Fruit fly (Drosophila melanogaster) whole organism, embryonic: ENCODE measurements around the gene CG31637.

Experiments
- Abd-B ChIP-seq: fragments of 200-800 bp; sonication (Bioruptor generic); optimal IDR thresholded peaks from 2 replicates; lab custom pipeline; 2018; ENCODE audit warnings: missing biosample characterization, mild to moderate bottlenecking, missing genetic modification characterization, moderate library complexity
- Awh ChIP-seq: fragments of 200-800 bp; sonication (Bioruptor generic); IDR thresholded peaks from 2 replicates; pipeline ENCODE4, ENCODE4 v1.3.6; 2022; ENCODE audit warnings: missing biosample characterization, missing genetic modification characterization
- BtbVII ChIP-seq: fragments of 200-800 bp; sonication (Bioruptor generic); optimal IDR thresholded peaks from 3 replicates; lab custom pipeline; 2017; ENCODE audit warnings: missing biosample characterization, mild to moderate bottlenecking, missing genetic modification characterization
- CG10274 ChIP-seq: fragments of 200-800 bp; sonication (Bioruptor generic); optimal IDR thresholded peaks from 3 replicates; lab custom pipeline; 2017; ENCODE audit warnings: missing biosample characterization, mild to moderate bottlenecking, missing genetic modification characterization
- CG10543 ChIP-seq: fragments of 200-800 bp; sonication (Bioruptor generic); optimal IDR thresholded peaks from 3 replicates; lab custom pipeline; 2017; ENCODE audit warnings: missing biosample characterization, mild to moderate bottlenecking, missing genetic modification characterization, moderate library complexity
- CG10979 ChIP-seq: fragments of 200-800 bp; sonication (Bioruptor generic); optimal IDR thresholded peaks from 2 replicates; lab custom pipeline; 2018; ENCODE audit warnings: missing biosample characterization, mild to moderate bottlenecking, missing genetic modification characterization, moderate library complexity
- CG11085 ChIP-seq: fragments of 200-800 bp; sonication (Bioruptor generic); IDR thresholded peaks from 2 replicates; pipeline ENCODE4 v1.3.6; 2022; ENCODE audit warnings: missing biosample characterization, missing genetic modification characterization
- CG11504 ChIP-seq: fragments of 200-800 bp; sonication (Bioruptor generic); optimal IDR thresholded peaks from 3 replicates; lab custom pipeline; 2019; ENCODE audit warnings: missing biosample characterization, mild to moderate bottlenecking, missing genetic modification characterization, moderate library complexity
- CG11695 ChIP-seq: fragments of 200-800 bp; sonication (Bioruptor generic); IDR thresholded peaks from 3 replicates; pipeline ENCODE4 v1.3.6; 2022; ENCODE audit warnings: missing biosample characterization, missing genetic modification characterization
- CG12391 ChIP-seq: fragments of 200-800 bp; sonication (Bioruptor generic); optimal IDR thresholded peaks from 3 replicates; lab custom pipeline; 2018; ENCODE audit warnings: missing biosample characterization, mild to moderate bottlenecking, missing genetic modification characterization, moderate library complexity
- CG13424 ChIP-seq: fragments of 200-800 bp; sonication (Bioruptor generic); optimal IDR thresholded peaks from 2 replicates; lab custom pipeline; 2019; ENCODE audit warnings: missing biosample characterization, mild to moderate bottlenecking, missing genetic modification characterization, moderate library complexity
- CG14050 ChIP-seq: fragments of 200-800 bp; sonication (Bioruptor generic); IDR thresholded peaks from 3 replicates; pipeline ENCODE4 v1.3.6; 2022; ENCODE audit warnings: missing biosample characterization, missing genetic modification characterization
- CG1602 ChIP-seq: fragments of 200-800 bp; sonication (Bioruptor generic); optimal IDR thresholded peaks from 3 replicates; lab custom pipeline; 2016; ENCODE audit warnings: missing biosample characterization, missing genetic modification characterization
- CG16779 ChIP-seq: fragments of 200-800 bp; sonication (Bioruptor generic); IDR thresholded peaks from 2 replicates; pipeline ENCODE4 v1.3.6; 2022; ENCODE audit warnings: missing biosample characterization, missing genetic modification characterization
- CG17385 ChIP-seq: fragments of 200-800 bp; sonication (Bioruptor generic); optimal IDR thresholded peaks from 3 replicates; lab custom pipeline; 2018; ENCODE audit warnings: missing biosample characterization, mild to moderate bottlenecking, missing genetic modification characterization
- CG17612 ChIP-seq: fragments of 200-800 bp; sonication (Bioruptor generic); IDR thresholded peaks from 2 replicates; pipeline ENCODE4 v1.3.6; 2022; ENCODE audit warnings: missing biosample characterization, missing genetic modification characterization
- CG2116 ChIP-seq: fragments of 200-800 bp; sonication (Bioruptor generic); optimal IDR thresholded peaks from 3 replicates; lab custom pipeline; 2018; ENCODE audit warnings: missing biosample characterization, mild to moderate bottlenecking, missing genetic modification characterization
- CG31365 ChIP-seq: fragments of 200-800 bp; sonication (Bioruptor generic); optimal IDR thresholded peaks from 2 replicates; lab custom pipeline; 2018; ENCODE audit warnings: missing biosample characterization, mild to moderate bottlenecking, missing genetic modification characterization
- CG6272 ChIP-seq: fragments of 200-800 bp; sonication (Bioruptor generic); IDR thresholded peaks from 2 replicates; pipeline ENCODE4 v1.3.6; 2022; ENCODE audit warnings: missing biosample characterization, missing genetic modification characterization
- CG6689 ChIP-seq: fragments of 200-800 bp; sonication (Bioruptor generic); IDR thresholded peaks from 2 replicates; pipeline ENCODE4 v1.3.6; 2022; ENCODE audit warnings: missing biosample characterization, missing genetic modification characterization
- CG8290 ChIP-seq, 3 experiments: fragments of 200-800 bp; sonication (Bioruptor generic); optimal IDR thresholded peaks; 2 replicates each; lab custom pipeline; 2016 to 2019; ENCODE audit warnings: missing biosample characterization in 3 of 3, missing genetic modification characterization in 3 of 3, mild to moderate bottlenecking in 2 of 3, moderate library complexity in 1 of 3
- CG8388 ChIP-seq: fragments of 200-800 bp; sonication (Bioruptor generic); optimal IDR thresholded peaks from 2 replicates; lab custom pipeline; 2019; ENCODE audit warnings: missing biosample characterization, mild to moderate bottlenecking, missing genetic modification characterization, moderate library complexity
- CG8765 ChIP-seq: fragments of 200-800 bp; sonication (Bioruptor generic); IDR thresholded peaks from 2 replicates; pipeline ENCODE4 v1.3.6; 2022; ENCODE audit warnings: missing biosample characterization, missing genetic modification characterization
- CG8924 ChIP-seq: fragments of 200-800 bp; optimal IDR thresholded peaks from 3 replicates; lab custom pipeline; 2019; ENCODE audit warnings: missing biosample characterization, mild to moderate bottlenecking, missing genetic modification characterization, moderate library complexity
- CG9817 ChIP-seq: fragments of 200-800 bp; sonication (Bioruptor generic); optimal IDR thresholded peaks from 2 replicates; lab custom pipeline; 2018; ENCODE audit warnings: missing biosample characterization, mild to moderate bottlenecking, missing genetic modification characterization, moderate library complexity
- D ChIP-seq, 2 experiments: fragments of 200-800 bp in 1 of 2; fragments of >200 bp in 1 of 2; sonication (Bioruptor generic) in 1 of 2; optimal IDR thresholded peaks; 2 replicates in 1 of 2; 3 replicates in 1 of 2; lab custom pipeline; 2017; ENCODE audit warnings: mild to moderate bottlenecking in 1 of 2, missing biosample characterization in 1 of 2, missing genetic modification characterization in 1 of 2, missing genetic modification reagents in 1 of 2
- Dip2 ChIP-seq: fragments of 200-800 bp; sonication (Bioruptor generic); IDR thresholded peaks from 2 replicates; pipeline ENCODE4 v1.3.6; 2022; ENCODE audit warnings: missing biosample characterization, missing genetic modification characterization
- Dip3 ChIP-seq: fragments of 200-800 bp; sonication (Bioruptor generic); optimal IDR thresholded peaks from 3 replicates; lab custom pipeline; 2016; ENCODE audit warnings: missing biosample characterization, missing genetic modification characterization
- Ssrp ChIP-seq: fragments of 200-800 bp; sonication (Bioruptor generic); optimal IDR thresholded peaks from 2 replicates; lab custom pipeline; 2018; ENCODE audit warnings: missing biosample characterization, mild to moderate bottlenecking, missing genetic modification characterization, moderate library complexity
- br ChIP-seq: fragments of >200 bp; optimal IDR thresholded peaks from 2 replicates; lab custom pipeline; 2017
- chn ChIP-seq: fragments of 200-800 bp; sonication (Bioruptor generic); optimal IDR thresholded peaks from 2 replicates; lab custom pipeline; 2016; ENCODE audit warnings: missing biosample characterization, missing genetic modification characterization
- dan ChIP-seq: fragments of 200-800 bp; sonication (Bioruptor generic); IDR thresholded peaks from 2 replicates; pipeline ENCODE4 v1.3.6; 2022; ENCODE audit warnings: missing biosample characterization, missing genetic modification characterization
- dmrt11E ChIP-seq: fragments of 200-800 bp; sonication (Bioruptor generic); optimal IDR thresholded peaks from 3 replicates; lab custom pipeline; 2018; ENCODE audit warnings: missing biosample characterization, mild to moderate bottlenecking, missing genetic modification characterization, moderate library complexity
- jumu ChIP-seq: fragments of 200-800 bp; sonication (Bioruptor generic); optimal IDR thresholded peaks from 3 replicates; lab custom pipeline; 2016; ENCODE audit warnings: missing biosample characterization, missing genetic modification characterization
- ken ChIP-seq: fragments of 200-800 bp; sonication (Bioruptor generic); IDR thresholded peaks from 3 replicates; pipeline ENCODE4 v1.3.6; 2022; ENCODE audit warnings: missing biosample characterization, missing genetic modification characterization
- kni ChIP-seq: fragments of 200-800 bp; sonication (Bioruptor generic); optimal IDR thresholded peaks from 3 replicates; lab custom pipeline; 2017; ENCODE audit warnings: mild to moderate bottlenecking, missing biosample characterization, missing genetic modification reagents, missing genetic modification characterization
- oc ChIP-seq: fragments of 200-800 bp; sonication (Bioruptor generic); optimal IDR thresholded peaks from 2 replicates; lab custom pipeline; 2018; ENCODE audit warnings: missing biosample characterization, mild to moderate bottlenecking, missing genetic modification characterization, moderate library complexity
- onecut ChIP-seq: fragments of 200-800 bp; sonication (Bioruptor generic); IDR thresholded peaks from 2 replicates; pipeline ENCODE4 v1.3.6; 2022; ENCODE audit warnings: missing biosample characterization, missing genetic modification characterization
- peb ChIP-seq: fragments of 200-800 bp; sonication (Bioruptor generic); IDR thresholded peaks from 2 replicates; pipeline ENCODE4 v1.3.6; 2022; ENCODE audit warnings: missing biosample characterization, missing genetic modification characterization
- prd ChIP-seq, 3 experiments: fragments of >200 bp in 2 of 3; fragments of 200-800 bp in 1 of 3; sonication (Bioruptor generic) in 1 of 3; optimal IDR thresholded peaks in 2 of 3; IDR thresholded peaks in 1 of 3; 2 replicates in 2 of 3; 3 replicates in 1 of 3; pipeline versions ENCODE4 v1.3.6 to Lab custom; 2017 to 2022; ENCODE audit warnings: missing biosample characterization in 1 of 3, missing genetic modification characterization in 1 of 3
- sc ChIP-seq, 3 experiments: fragments of >200 bp in 2 of 3; fragments of 200-800 bp in 1 of 3; sonication (Bioruptor generic) in 1 of 3; optimal IDR thresholded peaks; 2 replicates in 2 of 3; 3 replicates in 1 of 3; lab custom pipeline; 2017; ENCODE audit warnings: mild to moderate bottlenecking in 1 of 3, missing biosample characterization in 1 of 3, missing genetic modification characterization in 1 of 3, missing genetic modification reagents in 1 of 3
- sd ChIP-seq: fragments of 200-800 bp; sonication (Bioruptor generic); optimal IDR thresholded peaks from 3 replicates; lab custom pipeline; 2018; ENCODE audit warnings: missing biosample characterization, mild to moderate bottlenecking, missing genetic modification characterization, moderate library complexity
- sens ChIP-seq: fragments of 200-800 bp; sonication (Bioruptor generic); peaks from one replicate; lab custom pipeline; 2016; ENCODE audit warnings: missing biosample characterization, missing genetic modification characterization
- seq ChIP-seq: fragments of 200-800 bp; sonication (Bioruptor generic); IDR thresholded peaks from 2 replicates; pipeline ENCODE4 v1.3.6; 2022; ENCODE audit warnings: missing biosample characterization, missing genetic modification characterization
- sob ChIP-seq: fragments of 200-800 bp; sonication (Bioruptor generic); IDR thresholded peaks from 2 replicates; pipeline ENCODE4 v1.3.6; 2022; ENCODE audit warnings: missing biosample characterization, missing genetic modification characterization
- usp ChIP-seq: fragments of >200 bp; optimal IDR thresholded peaks from 2 replicates; lab custom pipeline; 2017; ENCODE audit warnings: missing biosample characterization, missing genetic modification characterization

The CG31637 gene

dm6 chr2L:6551452-6551851, 53.0 kb downstream of the CG31637 start:
- peak; percentile 71 for TF ChIP-seq sens (GFP tag; lab: Kevin White, UChicago)
- no peak for TF ChIP-seq CG1602
- TF ChIP-seq chn: no peak
- TF ChIP-seq CG11504 (tag; lab: Kevin White, UChicago): no peak
- TF ChIP-seq ken: no peak
- TF ChIP-seq sc (optimal IDR thresholded peaks at IDR 0.05; lab: Kevin White, UChicago): no peak
- TF ChIP-seq sc (GFP tag; optimal IDR thresholded peaks at IDR 0.05; lab: Kevin White, UChicago): no peak
- TF ChIP-seq CG31365 (tag; lab: Kevin White, UChicago): no peak
- no peak for TF ChIP-seq dan (GFP tag; lab: Robert Waterston, UW)
- TF ChIP-seq CG6272: no peak
- TF ChIP-seq CG10274 (GFP tag; lab: Kevin White, UChicago): peak; percentile 66

- TF ChIP-seq CG8765 (GFP tag; lab: Robert Waterston, UW) (no peak), Dip3 (GFP tag; lab: Kevin White, UChicago) (no peak), CG8290 (GFP tag; optimal IDR thresholded peaks at IDR 0.05; lab: Kevin White, UChicago) (peak; percentile 72), CG8290 (tag; optimal IDR thresholded peaks at IDR 0.05; lab: Kevin White, UChicago) (peak in 1 of 2 experiments; percentile 61), usp (GFP tag; lab: Kevin White, UChicago) (no peak), oc (tag; lab: Kevin White, UChicago) (no peak), CG14050 (no peak), Ssrp (tag; lab: Kevin White, UChicago) (no peak), BtbVII (no peak), prd (optimal IDR thresholded peaks at IDR 0.05; lab: Kevin White, UChicago) (no peak), prd (GFP tag; IDR thresholded peaks at IDR 0.05; lab: Robert Waterston, UW) (no peak), CG17612 (GFP tag; lab: Robert Waterston, UW) (0 out of 2 replicates have a peak, but pooled peaks have one; percentile 51)
Observed at dm6 chr2L:6552345-6552744, 53.9 kb downstream of the CG31637 start.

dm6 chr2L:6553041-6553796, 54.8 kb downstream of the CG31637 start:
- peak; percentile 60 for TF ChIP-seq sd (tag; lab: Kevin White, UChicago)
- TF ChIP-seq Abd-B (GFP tag; lab: Kevin White, UChicago): peak; percentile 21
- TF ChIP-seq seq (GFP tag; lab: Robert Waterston, UW): 0 out of 2 replicates have a peak, but pooled peaks have one; percentile 8
- no peak for TF ChIP-seq br (lab: Kevin White, UChicago)
- peak; percentile 77 for TF ChIP-seq Awh (GFP tag; lab: Robert Waterston, UW)
- peak; percentile 20; the same call in 1 of the 2 replicates for TF ChIP-seq CG6689 (GFP tag; lab: Robert Waterston, UW)
- TF ChIP-seq D (optimal IDR thresholded peaks at IDR 0.05; lab: Kevin White, UChicago): no peak
- TF ChIP-seq D (GFP tag; optimal IDR thresholded peaks at IDR 0.05; lab: Kevin White, UChicago): peak; percentile 43
- no peak for TF ChIP-seq CG2116 (GFP tag; lab: Kevin White, UChicago)
- TF ChIP-seq peb (GFP tag; lab: Robert Waterston, UW): 0 out of 2 replicates have a peak, but pooled peaks have one; percentile 11
- peak; percentile 25 for TF ChIP-seq CG8388 (GFP tag; lab: Kevin White, UChicago)
- no peak for TF ChIP-seq CG11085 (GFP tag; lab: Robert Waterston, UW)
- TF ChIP-seq CG10543 (GFP tag; lab: Kevin White, UChicago): peak; percentile 17
- TF ChIP-seq onecut (GFP tag; lab: Robert Waterston, UW): no peak
- TF ChIP-seq CG12391 (tag; lab: Kevin White, UChicago): peak; percentile 6
- peak; percentile 25 for TF ChIP-seq dmrt11E
- TF ChIP-seq kni (GFP tag; lab: Kevin White, UChicago): peak; percentile 42
- TF ChIP-seq CG10979 (tag; lab: Kevin White, UChicago): peak; percentile 25
- TF ChIP-seq CG11695: 0 out of 3 replicates have a peak, but pooled peaks have one; percentile 16
- TF ChIP-seq CG13424 (tag; lab: Kevin White, UChicago): peak; percentile 29
- TF ChIP-seq Dip2 (GFP tag; lab: Robert Waterston, UW): no peak
- no peak for TF ChIP-seq CG17385
- no peak for TF ChIP-seq CG16779 (GFP tag; lab: Robert Waterston, UW)
- TF ChIP-seq CG9817: no peak
- TF ChIP-seq jumu: peak; percentile 22
- TF ChIP-seq CG8924 (tag; lab: Kevin White, UChicago): peak; percentile 6
- no peak for TF ChIP-seq sob
